Fruit fly (Drosophila melanogaster) whole organism, embryonic: ENCODE results near the gene capu.

Experiments
- Abd-B ChIP-seq: fragments of 200-800 bp; sonication (Bioruptor generic); optimal IDR thresholded peaks from 2 replicates; lab custom pipeline; 2018; ENCODE audit warnings: missing biosample characterization, mild to moderate bottlenecking, missing genetic modification characterization, moderate library complexity
- Ada2b ChIP-seq: fragments of 200-800 bp; sonication (Bioruptor generic); IDR thresholded peaks from 2 replicates; pipeline ENCODE4 v1.3.6; 2022; ENCODE audit warnings: missing biosample characterization, missing genetic modification characterization
- Awh ChIP-seq: fragments of 200-800 bp; sonication (Bioruptor generic); IDR thresholded peaks from 2 replicates; pipeline ENCODE4, ENCODE4 v1.3.6; 2022; ENCODE audit warnings: missing biosample characterization, missing genetic modification characterization
- CG10147 ChIP-seq: fragments of 200-800 bp; sonication (Bioruptor generic); optimal IDR thresholded peaks from 2 replicates; lab custom pipeline; 2019; ENCODE audit warnings: missing biosample characterization, mild to moderate bottlenecking, missing genetic modification characterization, moderate library complexity
- CG10274 ChIP-seq: fragments of 200-800 bp; sonication (Bioruptor generic); optimal IDR thresholded peaks from 3 replicates; lab custom pipeline; 2017; ENCODE audit warnings: missing biosample characterization, mild to moderate bottlenecking, missing genetic modification characterization
- CG10366 ChIP-seq: fragments of 200-800 bp; sonication (Bioruptor generic); IDR thresholded peaks from 2 replicates; pipeline ENCODE4 v1.3.6; 2022; ENCODE audit warnings: missing biosample characterization, missing genetic modification characterization
- CG12104 ChIP-seq: fragments of 200-800 bp; sonication (Bioruptor generic); optimal IDR thresholded peaks from 3 replicates; lab custom pipeline; 2016; ENCODE audit warnings: missing biosample characterization, missing genetic modification characterization
- CG12219 ChIP-seq: fragments of 200-800 bp; sonication (Bioruptor generic); optimal IDR thresholded peaks from 3 replicates; lab custom pipeline; 2018; ENCODE audit warnings: missing biosample characterization, mild to moderate bottlenecking, missing genetic modification characterization
- CG12769 ChIP-seq: fragments of 200-800 bp; sonication (Bioruptor generic); optimal IDR thresholded peaks from 2 replicates; lab custom pipeline; 2019; ENCODE audit warnings: missing biosample characterization, mild to moderate bottlenecking, missing genetic modification characterization, moderate library complexity
- CG13424 ChIP-seq: fragments of 200-800 bp; sonication (Bioruptor generic); optimal IDR thresholded peaks from 2 replicates; lab custom pipeline; 2019; ENCODE audit warnings: missing biosample characterization, mild to moderate bottlenecking, missing genetic modification characterization, moderate library complexity
- CG13894 ChIP-seq: fragments of 200-800 bp; sonication (Bioruptor generic); optimal IDR thresholded peaks from 3 replicates; lab custom pipeline; 2018; ENCODE audit warnings: missing biosample characterization, mild to moderate bottlenecking, missing genetic modification characterization, moderate library complexity
- CG1647 ChIP-seq: fragments of 200-800 bp; sonication (Bioruptor generic); optimal IDR thresholded peaks from 3 replicates; lab custom pipeline; 2016; ENCODE audit warnings: missing biosample characterization, missing genetic modification characterization
- CG17359 ChIP-seq: fragments of 200-800 bp; sonication (Bioruptor generic); optimal IDR thresholded peaks from 3 replicates; lab custom pipeline; 2018; ENCODE audit warnings: missing biosample characterization, mild to moderate bottlenecking, missing genetic modification characterization, moderate library complexity
- CG17829 ChIP-seq: fragments of 200-800 bp; optimal IDR thresholded peaks from 2 replicates; lab custom pipeline; 2019; ENCODE audit warnings: missing biosample characterization, mild to moderate bottlenecking, missing genetic modification characterization, moderate library complexity
- CG18619 ChIP-seq: fragments of 200-800 bp; sonication (Bioruptor generic); optimal IDR thresholded peaks from 3 replicates; lab custom pipeline; 2017; ENCODE audit warnings: missing biosample characterization, mild to moderate bottlenecking, missing genetic modification characterization
- CG18764 ChIP-seq: fragments of 200-800 bp; sonication (Bioruptor generic); optimal IDR thresholded peaks from 3 replicates; lab custom pipeline; 2016; ENCODE audit warnings: missing biosample characterization, missing genetic modification characterization
- CG2712 ChIP-seq: fragments of 200-800 bp; optimal IDR thresholded peaks from 3 replicates; lab custom pipeline; 2019; ENCODE audit warnings: missing biosample characterization, mild to moderate bottlenecking, missing genetic modification characterization, moderate library complexity
- CG30431 ChIP-seq: fragments of 200-800 bp; sonication (Bioruptor generic); optimal IDR thresholded peaks from 2 replicates; lab custom pipeline; 2017; ENCODE audit warnings: missing biosample characterization, missing genetic modification characterization
- CG31441 ChIP-seq: fragments of 200-800 bp; sonication (Bioruptor generic); IDR thresholded peaks from 2 replicates; pipeline ENCODE4 v1.3.6; 2022; ENCODE audit warnings: missing biosample characterization, missing genetic modification characterization
- CG32767 ChIP-seq: fragments of 200-800 bp; sonication (Bioruptor generic); IDR thresholded peaks from 2 replicates; pipeline ENCODE4 v1.3.6; 2022; ENCODE audit warnings: missing biosample characterization, missing genetic modification characterization
- CG33557 ChIP-seq: fragments of 200-800 bp; sonication (Bioruptor generic); optimal IDR thresholded peaks from 2 replicates; lab custom pipeline; 2019; ENCODE audit warnings: missing biosample characterization, mild to moderate bottlenecking, missing genetic modification characterization, moderate library complexity
- CG3407 ChIP-seq: fragments of 200-800 bp; sonication (Bioruptor generic); optimal IDR thresholded peaks from 2 replicates; lab custom pipeline; 2018; ENCODE audit warnings: missing biosample characterization, mild to moderate bottlenecking, missing genetic modification characterization
- CG34376 ChIP-seq: fragments of 200-800 bp; sonication (Bioruptor generic); optimal IDR thresholded peaks from 2 replicates; lab custom pipeline; 2018; ENCODE audit warnings: missing biosample characterization, mild to moderate bottlenecking, missing genetic modification characterization
- CG42726 ChIP-seq: fragments of 200-800 bp; sonication (Bioruptor generic); IDR thresholded peaks from 2 replicates; pipeline ENCODE4 v1.3.6; 2022; ENCODE audit warnings: missing biosample characterization, missing genetic modification characterization; ENCODE audit not compliant: partially characterized antibody
- CG4820 ChIP-seq: fragments of 200-800 bp; sonication (Bioruptor generic); optimal IDR thresholded peaks from 3 replicates; lab custom pipeline; 2016; ENCODE audit warnings: missing biosample characterization, missing genetic modification characterization
- CG6175 ChIP-seq: fragments of 200-800 bp; sonication (Bioruptor generic); IDR thresholded peaks from 3 replicates; pipeline ENCODE4 v1.3.6; 2022; ENCODE audit warnings: missing biosample characterization, missing genetic modification characterization
- CTCF ChIP-seq: fragments of 200-800 bp; sonication (Bioruptor generic); optimal IDR thresholded peaks from 2 replicates; lab custom pipeline; 2017; ENCODE audit warnings: missing biosample characterization, mild to moderate bottlenecking, missing genetic modification characterization, moderate library complexity
- CoRest ChIP-seq: fragments of 200-800 bp; sonication (Bioruptor generic); optimal IDR thresholded peaks from 3 replicates; lab custom pipeline; 2018; ENCODE audit warnings: missing biosample characterization, mild to moderate bottlenecking, missing genetic modification characterization, moderate library complexity
- D19B ChIP-seq: fragments of 200-800 bp; sonication (Bioruptor generic); optimal IDR thresholded peaks from 2 replicates; lab custom pipeline; 2017; ENCODE audit warnings: missing biosample characterization, mild to moderate bottlenecking, missing genetic modification characterization
- H2.0 ChIP-seq: fragments of 200-800 bp; sonication (Bioruptor generic); IDR thresholded peaks from 2 replicates; pipeline ENCODE4 v1.3.6; 2022; ENCODE audit warnings: missing biosample characterization, missing genetic modification characterization
- HLH3B ChIP-seq: fragments of 200-800 bp; sonication (Bioruptor generic); IDR thresholded peaks from 2 replicates; pipeline ENCODE4 v1.3.6; 2022; ENCODE audit warnings: missing biosample characterization, missing genetic modification characterization
- HLH54F ChIP-seq: fragments of 200-800 bp; sonication (Bioruptor generic); optimal IDR thresholded peaks from 3 replicates; lab custom pipeline; 2016; ENCODE audit warnings: missing biosample characterization, missing genetic modification characterization
- Med ChIP-seq: fragments of 200-800 bp; sonication (Bioruptor generic); peaks from one replicate; lab custom pipeline; 2016; ENCODE audit warnings: missing biosample characterization, missing genetic modification characterization, mild to moderate bottlenecking, inconsistent platforms, moderate library complexity
- Mrtf ChIP-seq: fragments of 200-800 bp; sonication (Bioruptor generic); IDR thresholded peaks from 3 replicates; pipeline ENCODE4 v1.3.6; 2022; ENCODE audit warnings: missing biosample characterization, missing genetic modification characterization
- Rfx ChIP-seq: fragments of 200-800 bp; sonication (Bioruptor generic); IDR thresholded peaks from 2 replicates; pipeline ENCODE4 v1.3.6; 2022; ENCODE audit warnings: missing biosample characterization, missing genetic modification characterization
- Sry-δ ChIP-seq: fragments of 200-800 bp; sonication (Bioruptor generic); optimal IDR thresholded peaks from 2 replicates; lab custom pipeline; 2016; ENCODE audit warnings: missing biosample characterization, missing genetic modification characterization
- YL-1 ChIP-seq: fragments of 200-800 bp; sonication (Bioruptor generic); optimal IDR thresholded peaks from 3 replicates; lab custom pipeline; 2017; ENCODE audit warnings: missing biosample characterization, mild to moderate bottlenecking, missing genetic modification characterization
- al ChIP-seq: fragments of 200-800 bp; sonication (Bioruptor generic); IDR thresholded peaks from 2 replicates; pipeline ENCODE4 v1.3.6; 2022; ENCODE audit warnings: missing biosample characterization, missing genetic modification characterization
- bsh ChIP-seq, 2 experiments: fragments of 200-800 bp; sonication (Bioruptor generic); optimal IDR thresholded peaks; 2 replicates each; lab custom pipeline; 2017 to 2018; ENCODE audit warnings: mild to moderate bottlenecking in 2 of 2, missing biosample characterization in 2 of 2, missing genetic modification characterization in 2 of 2, moderate library complexity in 1 of 2
- crc ChIP-seq: fragments of 200-800 bp; sonication (Bioruptor generic); optimal IDR thresholded peaks from 2 replicates; lab custom pipeline; 2016; ENCODE audit warnings: missing biosample characterization, missing genetic modification characterization
- cwo ChIP-seq: fragments of 200-800 bp; sonication (Bioruptor generic); optimal IDR thresholded peaks from 3 replicates; lab custom pipeline; 2017; ENCODE audit warnings: missing biosample characterization, missing genetic modification characterization, mild to moderate bottlenecking, moderate library complexity, missing genetic modification reagents
- gce ChIP-seq: fragments of 200-800 bp; sonication (Bioruptor generic); IDR thresholded peaks from 3 replicates; pipeline ENCODE4 v1.3.6; 2022; ENCODE audit warnings: missing biosample characterization, missing genetic modification characterization
- ind ChIP-seq: fragments of 200-800 bp; sonication (Bioruptor generic); optimal IDR thresholded peaks from 3 replicates; lab custom pipeline; 2016; ENCODE audit warnings: missing biosample characterization, missing genetic modification characterization
- nerfin-2 ChIP-seq: fragments of 200-800 bp; sonication (Bioruptor generic); IDR thresholded peaks from 2 replicates; pipeline ENCODE4 v1.3.6; 2022; ENCODE audit warnings: missing biosample characterization, missing genetic modification characterization; ENCODE audit not compliant: partially characterized antibody
- rib ChIP-seq: fragments of 200-800 bp; sonication (Bioruptor generic); IDR thresholded peaks from 2 replicates; pipeline ENCODE4 v1.3.6; 2022; ENCODE audit warnings: missing biosample characterization, missing genetic modification characterization
- slbo ChIP-seq: fragments of 200-800 bp; sonication (Bioruptor generic); IDR thresholded peaks from 2 replicates; pipeline ENCODE4 v1.3.6; 2022; ENCODE audit warnings: missing biosample characterization, missing genetic modification characterization
- sug ChIP-seq: fragments of 200-800 bp; optimal IDR thresholded peaks from 2 replicates; lab custom pipeline; 2019; ENCODE audit warnings: missing biosample characterization, mild to moderate bottlenecking, missing genetic modification characterization, moderate library complexity
- tx ChIP-seq: fragments of 200-800 bp; sonication (Bioruptor generic); optimal IDR thresholded peaks from 2 replicates; lab custom pipeline; 2016; ENCODE audit warnings: missing biosample characterization, missing genetic modification characterization
- wdn ChIP-seq: fragments of 200-800 bp; sonication (Bioruptor generic); IDR thresholded peaks from 2 replicates; pipeline ENCODE4 v1.3.6; 2022; ENCODE audit warnings: missing biosample characterization, missing genetic modification characterization

The capu gene

DNA sequence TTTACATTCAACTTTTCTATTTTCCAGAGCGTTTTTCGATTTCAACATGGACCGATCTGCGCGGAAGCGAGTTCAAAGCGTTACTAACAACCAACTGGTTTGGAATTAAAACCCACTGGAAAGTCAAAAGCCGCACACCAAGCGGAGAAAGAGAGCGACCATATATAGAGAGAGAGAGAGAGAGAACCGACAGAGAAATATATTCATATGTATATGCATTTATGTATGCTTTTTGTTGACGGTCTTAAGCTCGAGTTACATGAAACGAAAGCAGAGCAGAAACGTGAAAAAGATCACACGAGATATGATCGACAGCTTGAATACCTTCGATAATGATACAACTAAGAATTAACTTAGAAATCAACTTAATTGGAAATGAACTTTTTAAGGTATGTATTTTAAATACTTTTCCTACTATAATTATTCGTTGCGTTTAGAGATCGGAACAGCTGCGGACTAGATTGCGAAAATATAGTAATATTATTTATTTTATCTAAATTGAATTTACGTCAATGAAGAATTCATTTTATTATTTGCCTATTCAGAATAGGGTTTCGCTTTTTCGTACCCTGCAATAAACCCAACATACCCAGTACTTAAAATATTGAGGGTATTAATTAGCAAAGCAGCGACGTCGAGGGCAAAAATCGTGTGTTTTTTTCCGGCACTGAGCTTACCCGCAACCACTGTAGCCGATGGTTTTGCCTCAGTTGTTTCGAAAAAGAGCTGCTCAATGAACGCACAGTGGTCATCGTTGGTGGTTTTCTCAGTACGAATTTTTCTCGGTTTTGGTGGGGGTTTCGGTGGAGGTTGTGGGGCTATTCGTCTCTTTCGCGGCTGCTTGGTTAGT lies 13.7 kb downstream of the capu start (continued):
- TF ChIP-seq CG30431 (GFP tag; lab: Kevin White, UChicago) (peak; percentile 7), sug (tag; lab: Kevin White, UChicago) (peak; percentile 5), Ada2b (GFP tag; lab: Robert Waterston, UW) (no peak), CG12219 (GFP tag; lab: Kevin White, UChicago) (peak; percentile 13), Abd-B (peak; percentile 43), HLH3B (GFP tag; lab: Robert Waterston, UW) (0 out of 2 replicates have a peak, but pooled peaks have one; percentile 20), CG13894 (no peak), CG12769 (tag; lab: Kevin White, UChicago) (no peak), wdn (no peak), Awh (GFP tag; lab: Robert Waterston, UW) (no peak), CG3407 (GFP tag; lab: Kevin White, UChicago) (peak; percentile 37), crc (GFP tag; lab: Kevin White, UChicago) (no peak), CG33557 (GFP tag; lab: Kevin White, UChicago) (peak; percentile 39), CG10147 (GFP tag; lab: Kevin White, UChicago) (peak; percentile 29), CG17829 (peak; percentile 18), slbo (GFP tag; lab: Robert Waterston, UW) (peak; percentile 30; the same call in 1 of the 2 replicates), CoRest (tag; lab: Kevin White, UChicago) (peak; percentile 74), bsh (GFP tag; optimal IDR thresholded peaks at IDR 0.05; lab: Kevin White, UChicago) (peak; percentile 47 to 60), Rfx (peak; percentile 50), CG10274 (GFP tag; lab: Kevin White, UChicago) (peak; percentile 26), H2.0 (peak; percentile 30; the same call in 1 of the 2 replicates), Sry-δ (GFP tag; lab: Kevin White, UChicago) (no peak), tx (GFP tag; lab: Kevin White, UChicago) (no peak), CG32767 (GFP tag; lab: Robert Waterston, UW) (no peak; the same call in 1 of the 2 replicates), YL-1 (GFP tag; lab: Kevin White, UChicago) (no peak), D19B (GFP tag; lab: Kevin White, UChicago) (peak; percentile 91), Mrtf (GFP tag; lab: Robert Waterston, UW) (peak; percentile 58; the same call in 1 of the 3 replicates), CTCF (GFP tag; lab: Kevin White, UChicago) (no peak), CG1647 (GFP tag; lab: Kevin White, UChicago) (no peak), CG34376 (GFP tag; lab: Kevin White, UChicago) (no peak), CG13424 (tag; lab: Kevin White, UChicago) (peak; percentile 64), CG42726 (GFP tag; lab: Robert Waterston, UW) (no peak), CG31441 (peak; percentile 60; the same call in 1 of the 2 replicates), HLH54F (GFP tag; lab: Kevin White, UChicago) (no peak), CG10366 (peak; percentile 26; the same call in 1 of the 2 replicates), CG12104 (peak; percentile 43), nerfin-2 (GFP tag; lab: Robert Waterston, UW) (no peak), Med (GFP tag; lab: Kevin White, UChicago) (peak; percentile 73), CG18764 (GFP tag; lab: Kevin White, UChicago) (no peak), cwo (GFP tag; lab: Kevin White, UChicago) (peak; percentile 60), ind (GFP tag; lab: Kevin White, UChicago) (peak; percentile 34), CG4820 (GFP tag; lab: Kevin White, UChicago) (peak; percentile 6), CG2712 (tag; lab: Kevin White, UChicago) (peak; percentile 73), rib (GFP tag; lab: Robert Waterston, UW) (0 out of 2 replicates have a peak, but pooled peaks have one; percentile 28), CG18619 (GFP tag; lab: Kevin White, UChicago) (peak; percentile 50), CG6175 (no peak), CG17359 (tag; lab: Kevin White, UChicago) (peak; percentile 26), al (GFP tag; lab: Robert Waterston, UW) (peak; percentile 28; the same call in 1 of the 2 replicates), gce (GFP tag; lab: Robert Waterston, UW) (no peak)
